Worm (Caenorhabditis elegans) whole organism, L4 larva: ENCODE data around the gene srh-75.

ENCODE experiments used
- D1046.2 ChIP-seq: fragments of 200-800 bp; sonication (Bioruptor generic); IDR thresholded peaks from 2 replicates; pipeline ENCODE4 v1.3.6; 2022; ENCODE audit warnings: missing genetic modification characterization, missing compliant biosample characterization
- F44E2.7 ChIP-seq: fragments of 200-800 bp; sonication (Bioruptor generic); IDR thresholded peaks from 2 replicates; pipeline ENCODE4 v2.1.2; 2022; ENCODE audit warnings: missing genetic modification characterization, missing compliant biosample characterization
- F49E8.2 ChIP-seq: sonication (generic microtip); optimal IDR thresholded peaks from 2 replicates; lab custom pipeline; 2016; ENCODE audit warnings: missing compliant biosample characterization, mild to moderate bottlenecking, missing genetic modification characterization, borderline replicate concordance
- R02D3.7 ChIP-seq: fragments of 150-350 bp; sonication (generic microtip); optimal IDR thresholded peaks from 3 replicates; lab custom pipeline; 2014; ENCODE audit warnings: missing biosample characterization, missing genetic modification characterization
- T20F7.1 ChIP-seq: fragments of 200-800 bp; sonication (Bioruptor generic); optimal IDR thresholded peaks from 2 replicates; lab custom pipeline; 2018; ENCODE audit warnings: mild to moderate bottlenecking, missing genetic modification characterization, missing compliant biosample characterization
- ZK337.2 ChIP-seq: fragments of 200-800 bp; sonication (Bioruptor generic); IDR thresholded peaks from 2 replicates; pipeline ENCODE4 v1.3.6; 2022; ENCODE audit warnings: missing genetic modification reagents, missing genetic modification characterization, missing compliant biosample characterization
- ZK546.5 ChIP-seq, 2 experiments: sonication (generic microtip); optimal IDR thresholded peaks; 2 replicates each; lab custom pipeline; 2017; ENCODE audit warnings: missing biosample characterization in 2 of 2, missing genetic modification characterization in 2 of 2
- aha-1 ChIP-seq: fragments of 150-350 bp; peaks from one replicate; lab custom pipeline; 2014; ENCODE audit warnings: missing biosample characterization, missing genetic modification characterization
- aly-2 ChIP-seq: sonication (generic microtip); optimal IDR thresholded peaks from 2 replicates; lab custom pipeline; 2018; ENCODE audit warnings: missing biosample characterization, missing genetic modification characterization
- ceh-32 ChIP-seq: sonication (generic microtip); optimal IDR thresholded peaks from 2 replicates; lab custom pipeline; 2016; ENCODE audit warnings: mild to moderate bottlenecking, missing genetic modification characterization, missing compliant biosample characterization; ENCODE audit not compliant: poor library complexity
- ctbp-1 ChIP-seq: fragments of 200-800 bp; sonication (Bioruptor generic); IDR thresholded peaks from 2 replicates; pipeline ENCODE4 v1.3.6; 2022; ENCODE audit warnings: missing genetic modification reagents, missing genetic modification characterization, missing compliant biosample characterization
- daf-16 ChIP-seq, 3 experiments: sonication (generic microtip); optimal IDR thresholded peaks; 2 replicates each; lab custom pipeline; 2016 to 2017; ENCODE audit warnings: missing genetic modification characterization in 3 of 3, missing genetic modification reagents in 3 of 3, mild to moderate bottlenecking in 2 of 3, missing compliant biosample characterization in 2 of 3, missing biosample characterization in 1 of 3, moderate library complexity in 1 of 3
- daf-19 ChIP-seq: fragments of 200-800 bp; sonication (Bioruptor generic); conservative IDR thresholded peaks from 2 replicates; pipeline ENCODE4 v1.3.6; 2022; ENCODE audit warnings: missing genetic modification characterization, missing compliant biosample characterization
- dmd-6 ChIP-seq: fragments of 200-800 bp; sonication (Bioruptor generic); IDR thresholded peaks from 2 replicates; pipeline ENCODE4 v1.3.6; 2022; ENCODE audit warnings: missing genetic modification reagents, missing genetic modification characterization, missing compliant biosample characterization
- dmd-8 ChIP-seq: fragments of 200-800 bp; sonication (Bioruptor generic); IDR thresholded peaks from 2 replicates; pipeline ENCODE4 v1.3.6; 2022; ENCODE audit warnings: missing genetic modification characterization, missing compliant biosample characterization
- dpl-1 ChIP-seq: fragments of 150-350 bp; optimal IDR thresholded peaks from 2 replicates; lab custom pipeline; 2014; ENCODE audit warnings: missing biosample characterization, missing genetic modification reagents, missing genetic modification characterization
- duxl-1 ChIP-seq: sonication (generic microtip); optimal IDR thresholded peaks from 2 replicates; lab custom pipeline; 2016; ENCODE audit warnings: mild to moderate bottlenecking, missing genetic modification characterization, moderate library complexity, missing compliant biosample characterization; ENCODE audit not compliant: poor library complexity
- dve-1 ChIP-seq: sonication (generic microtip); optimal IDR thresholded peaks from 2 replicates; lab custom pipeline; 2017; ENCODE audit warnings: antibody characterized with exemption, mild to moderate bottlenecking, missing genetic modification characterization, missing compliant biosample characterization; ENCODE audit not compliant: insufficient read depth
- egl-43 ChIP-seq: fragments of 200-800 bp; sonication (Bioruptor generic); IDR thresholded peaks from 2 replicates; pipeline ENCODE4 v1.3.6; 2022; ENCODE audit warnings: missing genetic modification reagents, missing genetic modification characterization, missing compliant biosample characterization
- hif-1 ChIP-seq, 2 experiments: sonication (generic microtip); optimal IDR thresholded peaks; 2 replicates each; lab custom pipeline; 2016 to 2017; ENCODE audit warnings: missing compliant biosample characterization in 2 of 2, missing genetic modification characterization in 2 of 2, missing genetic modification reagents in 2 of 2, missing genotype in 2 of 2, mild to moderate bottlenecking in 1 of 2
- hmg-1.1 ChIP-seq: fragments of 200-800 bp; sonication (Bioruptor generic); IDR thresholded peaks from 2 replicates; pipeline ENCODE4 v1.3.6; 2022; ENCODE audit warnings: missing genetic modification reagents, missing genetic modification characterization, missing compliant biosample characterization
- lin-13 ChIP-seq: fragments of 150-350 bp; optimal IDR thresholded peaks from 2 replicates; lab custom pipeline; 2014; ENCODE audit warnings: missing biosample characterization, missing genetic modification reagents, missing genetic modification characterization
- lin-15B ChIP-seq: fragments of 150-350 bp; sonication (generic microtip); optimal IDR thresholded peaks from 3 replicates; lab custom pipeline; 2014; ENCODE audit warnings: missing biosample characterization, missing genetic modification characterization
- lin-38 ChIP-seq: fragments of 200-800 bp; sonication (Bioruptor generic); IDR thresholded peaks from 2 replicates; pipeline ENCODE4 v1.3.6; 2022; ENCODE audit warnings: missing genetic modification reagents, missing genetic modification characterization, missing compliant biosample characterization
- lir-3 ChIP-seq: sonication (generic microtip); optimal IDR thresholded peaks from 2 replicates; lab custom pipeline; 2016; ENCODE audit warnings: mild to moderate bottlenecking, missing genetic modification characterization, missing compliant biosample characterization
- lsy-2 ChIP-seq, 2 experiments: fragments of 150-350 bp in 1 of 2; sonication (generic microtip) in 1 of 2; optimal IDR thresholded peaks; 2 replicates each; lab custom pipeline; 2014 to 2017; ENCODE audit warnings: missing biosample characterization in 2 of 2, missing genetic modification characterization in 2 of 2
- madf-9 ChIP-seq: fragments of 200-800 bp; sonication (Bioruptor generic); conservative IDR thresholded peaks from 2 replicates; pipeline ENCODE4 v1.3.6; 2022; ENCODE audit warnings: missing genetic modification reagents, missing genetic modification characterization, missing compliant biosample characterization
- mep-1 ChIP-seq: fragments of 150-350 bp; sonication (generic microtip); optimal IDR thresholded peaks from 3 replicates; lab custom pipeline; 2014; ENCODE audit warnings: missing biosample characterization, missing genetic modification characterization
- mxl-3 ChIP-seq: fragments of 200-800 bp; sonication (Bioruptor generic); optimal IDR thresholded peaks from 2 replicates; lab custom pipeline; 2018; ENCODE audit warnings: mild to moderate bottlenecking, missing genetic modification characterization, missing compliant biosample characterization
- nhr-10 ChIP-seq: fragments of 150-350 bp; optimal IDR thresholded peaks from 2 replicates; lab custom pipeline; 2014; ENCODE audit warnings: missing biosample characterization, missing genetic modification characterization
- nhr-111 ChIP-seq: fragments of 200-800 bp; sonication (Bioruptor generic); optimal IDR thresholded peaks from 2 replicates; lab custom pipeline; 2018; ENCODE audit warnings: mild to moderate bottlenecking, missing genetic modification characterization, missing compliant biosample characterization
- nhr-25 ChIP-seq: sonication (generic microtip); optimal IDR thresholded peaks from 2 replicates; lab custom pipeline; 2017; ENCODE audit warnings: missing genetic modification characterization, mild to moderate bottlenecking, missing compliant biosample characterization, antibody characterized with exemption, moderate library complexity, borderline replicate concordance; ENCODE audit not compliant: insufficient read depth
- nhr-42 ChIP-seq: fragments of 200-800 bp; sonication (Bioruptor generic); IDR thresholded peaks from 2 replicates; pipeline ENCODE4 v1.3.6; 2022; ENCODE audit warnings: missing genetic modification characterization, missing compliant biosample characterization
- nhr-6 ChIP-seq: fragments of 150-350 bp; optimal IDR thresholded peaks from 2 replicates; lab custom pipeline; 2014; ENCODE audit warnings: missing biosample characterization, missing genetic modification characterization
- nhr-77 ChIP-seq: fragments of 150-350 bp; optimal IDR thresholded peaks from 2 replicates; lab custom pipeline; 2014; ENCODE audit warnings: missing biosample characterization, missing genetic modification characterization
- pha-4 ChIP-seq, 2 experiments: fragments of 150-350 bp in 1 of 2; fragments of 200-800 bp in 1 of 2; sonication (Bioruptor generic) in 1 of 2; IDR thresholded peaks in 1 of 2; optimal IDR thresholded peaks in 1 of 2; 2 replicates each; pipeline versions ENCODE4 v1.3.6 to Lab custom; 2014 to 2022; ENCODE audit warnings: missing genetic modification characterization in 2 of 2, missing genetic modification reagents in 2 of 2, missing biosample characterization in 1 of 2, missing compliant biosample characterization in 1 of 2
- pqm-1 ChIP-seq: sonication (generic microtip); optimal IDR thresholded peaks from 2 replicates; lab custom pipeline; 2017; ENCODE audit warnings: missing biosample characterization, missing genetic modification characterization
- rbr-2 ChIP-seq: sonication (generic microtip); optimal IDR thresholded peaks from 2 replicates; lab custom pipeline; 2016; ENCODE audit warnings: missing genotype, missing genetic modification characterization, missing compliant biosample characterization
- saeg-2 ChIP-seq: fragments of 200-800 bp; sonication (Bioruptor generic); IDR thresholded peaks from 2 replicates; pipeline ENCODE4 v1.3.6; 2022; ENCODE audit warnings: missing genetic modification reagents, missing genetic modification characterization, missing compliant biosample characterization
- snpc-1.2 ChIP-seq: fragments of 200-800 bp; sonication (Bioruptor generic); IDR thresholded peaks from 2 replicates; pipeline ENCODE4 v1.3.6; 2022; ENCODE audit warnings: missing genetic modification reagents, missing genetic modification characterization, missing compliant biosample characterization
- tra-1 ChIP-seq: fragments of 200-800 bp; sonication (Bioruptor generic); IDR thresholded peaks from 2 replicates; pipeline ENCODE4 v1.3.6; 2022; ENCODE audit warnings: missing genetic modification reagents, missing genetic modification characterization, missing compliant biosample characterization
- unc-130 ChIP-seq: sonication (generic microtip); optimal IDR thresholded peaks from 2 replicates; lab custom pipeline; 2016; ENCODE audit warnings: missing genetic modification reagents, missing genetic modification characterization, missing compliant biosample characterization
- unc-62 ChIP-seq, 3 experiments: fragments of 150-350 bp in 1 of 3; sonication (generic microtip); optimal IDR thresholded peaks in 2 of 3; peaks in 1 of 3; 1 replicate in 1 of 3; 2 replicates in 2 of 3; lab custom pipeline; 2014 to 2017; ENCODE audit warnings: missing biosample characterization in 3 of 3, missing genetic modification characterization in 3 of 3, missing genetic modification reagents in 3 of 3, missing genotype in 1 of 3
- vab-7 ChIP-seq: fragments of 200-800 bp; sonication (Bioruptor generic); IDR thresholded peaks from 2 replicates; pipeline ENCODE4 v1.3.6; 2022; ENCODE audit warnings: missing genetic modification reagents, missing genetic modification characterization, missing compliant biosample characterization
- zag-1 ChIP-seq: fragments of 150-350 bp; optimal IDR thresholded peaks from 2 replicates; lab custom pipeline; 2014; ENCODE audit warnings: missing biosample characterization, missing genetic modification characterization
- zfp-3 ChIP-seq: fragments of 200-800 bp; sonication (Bioruptor generic); conservative IDR thresholded peaks from 2 replicates; pipeline ENCODE4 v1.3.6; 2022; ENCODE audit warnings: missing genetic modification reagents, missing genetic modification characterization, missing compliant biosample characterization
- zip-2 ChIP-seq: fragments of 150-350 bp; optimal IDR thresholded peaks from 2 replicates; lab custom pipeline; 2014; ENCODE audit warnings: missing biosample characterization, missing genetic modification characterization
- ztf-7 ChIP-seq: fragments of 150-350 bp; optimal IDR thresholded peaks from 2 replicates; lab custom pipeline; 2014; ENCODE audit warnings: missing biosample characterization, missing genetic modification characterization

The srh-75 gene

DNA sequence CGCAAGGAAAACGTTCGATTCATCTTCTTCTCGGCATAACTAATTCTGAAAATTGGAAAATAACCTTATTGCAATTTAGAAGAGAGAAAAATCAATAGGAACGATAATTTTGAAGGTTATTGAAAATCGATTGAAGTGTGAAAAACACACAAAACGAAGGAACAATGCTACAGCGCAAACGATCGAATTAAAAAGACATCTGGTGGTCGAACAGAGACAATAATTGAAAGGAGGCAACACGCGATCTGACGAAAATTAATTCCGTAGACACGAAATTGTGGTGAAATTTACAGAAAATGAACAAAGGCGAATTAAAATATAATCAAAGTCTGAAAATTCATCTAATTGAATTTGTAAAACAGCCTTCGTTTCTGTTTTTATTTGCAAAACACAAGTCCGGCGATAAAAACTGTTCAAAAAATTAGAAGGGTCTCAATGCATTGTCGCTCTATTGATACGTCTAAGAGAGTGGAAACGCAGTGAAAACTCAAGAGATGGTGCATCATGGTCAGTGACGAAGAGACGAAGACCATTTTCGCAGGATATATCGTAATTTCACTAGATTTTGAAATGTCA is 17.5 kb downstream of the srh-75 start, which contains the start of gene pak-2 (continued):
- TF ChIP-seq unc-130 (GFP tag; lab: Kevin White, UChicago) (peak; percentile 91), pha-4 (GFP tag; IDR thresholded peaks at IDR 0.05; lab: Robert Waterston, UW) (0 out of 2 replicates have a peak, but pooled peaks have one; percentile 8), pha-4 (tag; optimal IDR thresholded peaks at IDR 0.05; lab: Kevin White, UChicago) (no peak), aly-2 (tag; lab: Kevin White, UChicago) (no peak), pqm-1 (tag; lab: Kevin White, UChicago) (peak; percentile 0), ZK337.2 (GFP tag; lab: Robert Waterston, UW) (peak; percentile 62; the same call in 1 of the 2 replicates), egl-43 (GFP tag; lab: Robert Waterston, UW) (no peak), nhr-6 (tag; lab: Kevin White, UChicago) (peak; percentile 10), tra-1 (no peak), daf-19 (GFP tag; lab: Robert Waterston, UW) (0 out of 2 replicates have a peak, but pooled peaks have one; percentile 44), vab-7 (peak; percentile 67), F44E2.7 (no peak), T20F7.1 (GFP tag; lab: Kevin White, UChicago) (peak; percentile 82), zfp-3 (GFP tag; lab: Robert Waterston, UW) (no peak), lin-15B (tag; lab: Kevin White, UChicago) (no peak), nhr-25 (tag; lab: Kevin White, UChicago) (peak; percentile 62), hmg-1.1 (GFP tag; lab: Robert Waterston, UW) (peak; percentile 63), mep-1 (tag; lab: Kevin White, UChicago) (peak; percentile 90), lir-3 (tag; lab: Kevin White, UChicago) (no peak), hif-1 (tag; optimal IDR thresholded peaks at IDR 0.05; lab: Kevin White, UChicago) (peak in 1 of 2 experiments; percentile 93), lin-13 (GFP tag; lab: Kevin White, UChicago) (peak; percentile 69), ZK546.5 (tag; optimal IDR thresholded peaks at IDR 0.05; lab: Kevin White, UChicago) (no peak), lin-38 (GFP tag; lab: Robert Waterston, UW) (peak; percentile 95), dmd-8 (GFP tag; lab: Robert Waterston, UW) (no peak), rbr-2 (tag; lab: Kevin White, UChicago) (peak; percentile 68), saeg-2 (GFP tag; lab: Robert Waterston, UW) (no peak), daf-16 (GFP tag; optimal IDR thresholded peaks at IDR 0.05; lab: Kevin White, UChicago) (no peak), daf-16 (tag; optimal IDR thresholded peaks at IDR 0.05; lab: Kevin White, UChicago) (peak; percentile 39), nhr-77 (tag; lab: Kevin White, UChicago) (peak; percentile 83), zag-1 (tag; lab: Kevin White, UChicago) (no peak), mxl-3 (GFP tag; lab: Kevin White, UChicago) (peak; percentile 81), R02D3.7 (tag; lab: Kevin White, UChicago) (no peak), snpc-1.2 (GFP tag; lab: Robert Waterston, UW) (no peak), dpl-1 (peak; percentile 65), dve-1 (tag; lab: Kevin White, UChicago) (peak; percentile 74), F49E8.2 (no peak), lsy-2 (tag; optimal IDR thresholded peaks at IDR 0.05; lab: Kevin White, UChicago) (peak; percentile 38 to 83), duxl-1 (peak; percentile 28), unc-62 (GFP tag; optimal IDR thresholded peaks at IDR 0.05 in 1 of 2; lab: Kevin White, UChicago) (peak in 1 of 2 experiments; percentile 52), unc-62 (tag; optimal IDR thresholded peaks at IDR 0.05; lab: Kevin White, UChicago) (no peak), nhr-111 (GFP tag; lab: Kevin White, UChicago) (no peak), nhr-10 (no peak), dmd-6 (GFP tag; lab: Robert Waterston, UW) (peak; percentile 35; the same call in 1 of the 2 replicates), D1046.2 (GFP tag; lab: Robert Waterston, UW) (no peak), ceh-32 (no peak), nhr-42 (no peak), ctbp-1 (GFP tag; lab: Robert Waterston, UW) (no peak), aha-1 (tag; lab: Kevin White, UChicago) (no peak), zip-2 (tag; lab: Kevin White, UChicago) (no peak), ztf-7 (tag; lab: Kevin White, UChicago) (no peak), madf-9 (GFP tag; lab: Robert Waterston, UW) (no peak)
